Worm (Caenorhabditis elegans) whole organism, young adult: ENCODE measurements around the gene chtl-1.
A peak's percentile ranks its signal among the peaks of the same experiment; 100 is the strongest.

Source experiments
- B0035.1 ChIP-seq: sonication (generic microtip); optimal IDR thresholded peaks from 2 replicates; lab custom pipeline; 2016; ENCODE audit warnings: missing genetic modification characterization, mild to moderate bottlenecking, missing compliant biosample characterization, missing genotype, missing genetic modification reagents
- B0261.1 ChIP-seq: sonication (generic microtip); optimal IDR thresholded peaks from 2 replicates; lab custom pipeline; 2016; ENCODE audit warnings: mild to moderate bottlenecking, missing genetic modification characterization, moderate library complexity, missing compliant biosample characterization
- B0336.3 ChIP-seq: fragments of 200-800 bp; sonication (Bioruptor generic); IDR thresholded peaks from 2 replicates; pipeline ENCODE4 v1.3.6; 2022; ENCODE audit warnings: missing genetic modification characterization, missing compliant biosample characterization
- C17E4.6 ChIP-seq: fragments of 200-800 bp; sonication (Bioruptor generic); IDR thresholded peaks from 2 replicates; pipeline ENCODE4 v1.3.6; 2022; ENCODE audit warnings: missing genetic modification reagents, missing genetic modification characterization, missing compliant biosample characterization
- F10E7.11 ChIP-seq: sonication (generic microtip); optimal IDR thresholded peaks from 2 replicates; lab custom pipeline; 2017; ENCODE audit warnings: mild to moderate bottlenecking, missing genetic modification characterization, moderate library complexity, missing compliant biosample characterization
- F23B12.7 ChIP-seq: sonication (generic microtip); optimal IDR thresholded peaks from 2 replicates; lab custom pipeline; 2017; ENCODE audit warnings: missing genetic modification characterization, mild to moderate bottlenecking, missing compliant biosample characterization, antibody characterized with exemption, moderate library complexity; ENCODE audit not compliant: insufficient read depth
- F52B5.7 ChIP-seq: sonication (generic microtip); optimal IDR thresholded peaks from 2 replicates; lab custom pipeline; 2016; ENCODE audit warnings: mild to moderate bottlenecking, missing genetic modification characterization, missing compliant biosample characterization
- F55B11.4 ChIP-seq: sonication (generic microtip); optimal IDR thresholded peaks from 2 replicates; lab custom pipeline; 2016; ENCODE audit warnings: missing compliant biosample characterization, missing genetic modification characterization, borderline replicate concordance; ENCODE audit not compliant: insufficient read depth
- T07F8.4 ChIP-seq: sonication (generic microtip); optimal IDR thresholded peaks from 2 replicates; lab custom pipeline; 2016; ENCODE audit warnings: mild to moderate bottlenecking, missing genetic modification characterization, moderate library complexity, missing compliant biosample characterization
- T26A5.8 ChIP-seq: sonication (generic microtip); optimal IDR thresholded peaks from 2 replicates; lab custom pipeline; 2016; ENCODE audit warnings: missing genetic modification characterization, missing compliant biosample characterization
- Y56A3A.18 ChIP-seq: fragments of 200-800 bp; sonication (Bioruptor generic); IDR thresholded peaks from 2 replicates; pipeline ENCODE4 v1.3.6; 2022; ENCODE audit warnings: missing genetic modification reagents, missing genetic modification characterization, missing compliant biosample characterization
- Y95B8A.8 ChIP-seq: fragments of 200-800 bp; sonication (Bioruptor generic); IDR thresholded peaks from 2 replicates; pipeline ENCODE4 v1.3.6; 2022; ENCODE audit warnings: missing genetic modification reagents, missing genetic modification characterization, missing compliant biosample characterization
- atf-7 ChIP-seq: sonication (generic microtip); optimal IDR thresholded peaks from 2 replicates; lab custom pipeline; 2017; ENCODE audit warnings: mild to moderate bottlenecking, missing genetic modification characterization, missing compliant biosample characterization
- attf-3 ChIP-seq: fragments of 200-800 bp; sonication (Bioruptor generic); conservative IDR thresholded peaks from 2 replicates; pipeline ENCODE4 v1.3.6; 2022; ENCODE audit warnings: missing genetic modification reagents, missing genetic modification characterization, missing compliant biosample characterization
- attf-5 ChIP-seq: fragments of 200-800 bp; sonication (Bioruptor generic); optimal IDR thresholded peaks from 2 replicates; lab custom pipeline; 2018; ENCODE audit warnings: mild to moderate bottlenecking, missing genetic modification characterization, missing compliant biosample characterization
- bed-1 ChIP-seq: fragments of 200-800 bp; sonication (Bioruptor generic); IDR thresholded peaks from 2 replicates; pipeline ENCODE4 v1.3.6; 2022; ENCODE audit warnings: missing genetic modification reagents, missing genetic modification characterization, missing compliant biosample characterization
- ccch-3 ChIP-seq: fragments of 200-800 bp; sonication (Bioruptor generic); optimal IDR thresholded peaks from 2 replicates; lab custom pipeline; 2018; ENCODE audit warnings: mild to moderate bottlenecking, missing genetic modification characterization, missing compliant biosample characterization
- ceh-100 ChIP-seq: fragments of 200-800 bp; sonication (Bioruptor generic); IDR thresholded peaks from 2 replicates; pipeline ENCODE4 v1.3.6; 2022; ENCODE audit warnings: missing genetic modification reagents, missing genetic modification characterization, missing compliant biosample characterization
- ceh-58 ChIP-seq: fragments of 200-800 bp; sonication (Bioruptor generic); IDR thresholded peaks from 2 replicates; pipeline ENCODE4 v1.3.6; 2022; ENCODE audit warnings: missing genetic modification characterization, missing compliant biosample characterization
- chd-7 ChIP-seq: sonication (generic microtip); optimal IDR thresholded peaks from 2 replicates; lab custom pipeline; 2016; ENCODE audit warnings: mild to moderate bottlenecking, missing genetic modification characterization, moderate library complexity, missing compliant biosample characterization
- efl-1 ChIP-seq: fragments of 150-350 bp; optimal IDR thresholded peaks from 2 replicates; lab custom pipeline; 2014; ENCODE audit warnings: missing biosample characterization, missing genetic modification reagents, missing genetic modification characterization
- ekl-4 ChIP-seq: fragments of 200-800 bp; sonication (Bioruptor generic); IDR thresholded peaks from 2 replicates; pipeline ENCODE4 v1.3.6; 2022; ENCODE audit warnings: missing genetic modification reagents, missing genetic modification characterization, missing compliant biosample characterization
- ets-4 ChIP-seq: fragments of 200-800 bp; sonication (Bioruptor generic); optimal IDR thresholded peaks from 2 replicates; lab custom pipeline; 2018; ENCODE audit warnings: mild to moderate bottlenecking, missing genetic modification characterization, missing compliant biosample characterization
- gei-17 ChIP-seq: fragments of 200-800 bp; sonication (Bioruptor generic); optimal IDR thresholded peaks from 2 replicates; lab custom pipeline; 2018; ENCODE audit warnings: mild to moderate bottlenecking, missing genetic modification characterization, missing compliant biosample characterization
- hlh-12 ChIP-seq: sonication (generic microtip); optimal IDR thresholded peaks from 2 replicates; lab custom pipeline; 2016; ENCODE audit warnings: missing genetic modification characterization, missing compliant biosample characterization
- hrde-1 ChIP-seq: sonication (generic microtip); optimal IDR thresholded peaks from 2 replicates; lab custom pipeline; 2016; ENCODE audit warnings: missing genetic modification characterization, mild to moderate bottlenecking, missing compliant biosample characterization, moderate library complexity, missing genotype, missing genetic modification reagents, borderline replicate concordance
- let-526 ChIP-seq: fragments of 200-800 bp; sonication (Bioruptor generic); IDR thresholded peaks from 2 replicates; pipeline ENCODE4 v1.3.6; 2022; ENCODE audit warnings: missing genetic modification reagents, missing genetic modification characterization, missing compliant biosample characterization
- lin-26 ChIP-seq: fragments of 200-800 bp; sonication (Bioruptor generic); IDR thresholded peaks from 2 replicates; pipeline ENCODE4 v1.3.6; 2022; ENCODE audit warnings: missing genetic modification reagents, missing genetic modification characterization, missing compliant biosample characterization
- lin-54 ChIP-seq: fragments of 200-800 bp; sonication (Bioruptor generic); optimal IDR thresholded peaks from 2 replicates; lab custom pipeline; 2018; ENCODE audit warnings: mild to moderate bottlenecking, missing genetic modification characterization, missing compliant biosample characterization
- lsl-1 ChIP-seq: fragments of 200-800 bp; sonication (Bioruptor generic); optimal IDR thresholded peaks from 2 replicates; lab custom pipeline; 2018; ENCODE audit warnings: mild to moderate bottlenecking, missing genetic modification characterization, moderate library complexity, missing compliant biosample characterization
- madf-3 ChIP-seq: fragments of 200-800 bp; sonication (Bioruptor generic); IDR thresholded peaks from 2 replicates; pipeline ENCODE4 v1.3.6; 2022; ENCODE audit warnings: missing genetic modification reagents, missing genetic modification characterization, missing compliant biosample characterization
- mel-28 ChIP-seq: sonication (generic microtip); optimal IDR thresholded peaks from 2 replicates; lab custom pipeline; 2016; ENCODE audit warnings: borderline replicate concordance, mild to moderate bottlenecking, missing genetic modification characterization, missing compliant biosample characterization
- nfyb-1 ChIP-seq: fragments of 200-800 bp; sonication (Bioruptor generic); IDR thresholded peaks from 2 replicates; pipeline ENCODE4 v1.3.6; 2022; ENCODE audit warnings: missing genetic modification reagents, missing genetic modification characterization, missing compliant biosample characterization
- nhr-179 ChIP-seq: sonication (generic microtip); optimal IDR thresholded peaks from 2 replicates; lab custom pipeline; 2016; ENCODE audit warnings: mild to moderate bottlenecking, missing genetic modification characterization, missing compliant biosample characterization
- nhr-90 ChIP-seq: sonication (generic microtip); optimal IDR thresholded peaks from 2 replicates; lab custom pipeline; 2016; ENCODE audit warnings: missing genotype, mild to moderate bottlenecking, missing genetic modification characterization, missing compliant biosample characterization
- rpc-1 ChIP-seq, 2 experiments: fragments of 150-350 bp in 1 of 2; sonication (generic microtip) in 1 of 2; optimal IDR thresholded peaks; 2 replicates each; lab custom pipeline; 2014 to 2018; ENCODE audit warnings: missing biosample characterization in 1 of 2, missing genetic modification characterization in 1 of 2, missing genetic modification reagents in 1 of 2, missing genotype in 1 of 2
- sea-2 ChIP-seq: fragments of 200-800 bp; sonication (Bioruptor generic); IDR thresholded peaks from 2 replicates; pipeline ENCODE4 v1.3.6; 2022; ENCODE audit warnings: missing genetic modification characterization, missing compliant biosample characterization
- ztf-25 ChIP-seq: fragments of 200-800 bp; sonication (Bioruptor generic); IDR thresholded peaks from 2 replicates; pipeline ENCODE4 v1.3.6; 2022; ENCODE audit warnings: missing genetic modification reagents, missing genetic modification characterization, missing compliant biosample characterization
- ztf-28 ChIP-seq: fragments of 200-800 bp; sonication (Bioruptor generic); IDR thresholded peaks from 2 replicates; pipeline ENCODE4 v1.3.6; 2022; ENCODE audit warnings: missing genetic modification reagents, missing genetic modification characterization, missing compliant biosample characterization
- ztf-3 ChIP-seq: fragments of 200-800 bp; sonication (Bioruptor generic); optimal IDR thresholded peaks from 2 replicates; lab custom pipeline; 2018; ENCODE audit warnings: mild to moderate bottlenecking, missing genetic modification characterization, missing compliant biosample characterization
- ztf-6 ChIP-seq: fragments of 200-800 bp; sonication (Bioruptor generic); IDR thresholded peaks from 2 replicates; pipeline ENCODE4 v1.3.6; 2022; ENCODE audit warnings: missing genetic modification reagents, missing genetic modification characterization, missing compliant biosample characterization

Gene chtl-1

ce11 chrX:5354022-5354876, 9.9 kb downstream of the chtl-1 start, which contains the start of gene pfn-2 (continued):
- TF ChIP-seq bed-1 (GFP tag; lab: Robert Waterston, UW), result no peak
- TF ChIP-seq F55B11.4, result no peak
- no peak for TF ChIP-seq efl-1
- peak; percentile 8 for TF ChIP-seq attf-5 (GFP tag; lab: Kevin White, UChicago)
- no peak for TF ChIP-seq sea-2 (GFP tag; lab: Robert Waterston, UW)
- TF ChIP-seq ekl-4 (GFP tag; lab: Robert Waterston, UW), result 0 out of 2 replicates have a peak, but pooled peaks have one; percentile 35
- TF ChIP-seq B0035.1, result no peak
- peak; percentile 28 for TF ChIP-seq ets-4 (GFP tag; lab: Kevin White, UChicago)
- no peak for TF ChIP-seq Y95B8A.8
- peak; percentile 40 for TF ChIP-seq chd-7
- TF ChIP-seq ceh-100, result no peak
- peak; percentile 16 for TF ChIP-seq F52B5.7
- TF ChIP-seq Y56A3A.18 (GFP tag; lab: Robert Waterston, UW), result no peak
- no peak for TF ChIP-seq lin-26 (GFP tag; lab: Robert Waterston, UW)

- no peak for TF ChIP-seq ekl-4 (GFP tag; lab: Robert Waterston, UW)
- TF ChIP-seq F23B12.7, result no peak
- no peak for TF ChIP-seq lsl-1
- no peak for TF ChIP-seq F10E7.11
- no peak for TF ChIP-seq let-526 (GFP tag; lab: Robert Waterston, UW)
- no peak for TF ChIP-seq ztf-25 (GFP tag; lab: Robert Waterston, UW)
- TF ChIP-seq T26A5.8, result no peak
- no peak for TF ChIP-seq lin-54 (GFP tag; lab: Kevin White, UChicago)
- TF ChIP-seq T07F8.4 (tag; lab: Kevin White, UChicago), result no peak
- no peak for TF ChIP-seq efl-1
- no peak for TF ChIP-seq ztf-28 (GFP tag; lab: Robert Waterston, UW)
- TF ChIP-seq C17E4.6, result no peak
- no peak for TF ChIP-seq hlh-12 (tag; lab: Kevin White, UChicago)
Measured at ce11 chrX:5348529-5349148, 15.5 kb downstream of the chtl-1 start, which contains the start of gene syx-3. syx-3 (plus strand) TSS chrX:5349098.

- TF ChIP-seq atf-7 (no peak), nhr-90 (tag; lab: Kevin White, UChicago) (no peak), ztf-6 (GFP tag; lab: Robert Waterston, UW) (no peak), gei-17 (no peak), let-526 (GFP tag; lab: Robert Waterston, UW) (no peak), C17E4.6 (no peak), ztf-3 (no peak), F23B12.7 (no peak), attf-3 (no peak), madf-3 (GFP tag; lab: Robert Waterston, UW) (no peak), rpc-1 (optimal IDR thresholded peaks at IDR 0.05; lab: Kevin White, UChicago) (no peak), rpc-1 (tag; optimal IDR thresholded peaks at IDR 0.05; lab: Kevin White, UChicago) (no peak), B0261.1 (tag; lab: Kevin White, UChicago) (no peak), ztf-28 (GFP tag; lab: Robert Waterston, UW) (no peak), ccch-3 (no peak), B0336.3 (no peak), mel-28 (tag; lab: Kevin White, UChicago) (no peak), ceh-58 (GFP tag; lab: Robert Waterston, UW) (no peak), nfyb-1 (GFP tag; lab: Robert Waterston, UW) (no peak), hrde-1 (no peak), nhr-179 (tag; lab: Kevin White, UChicago) (no peak)
Measured at ce11 chrX:5347856-5348255, 16.3 kb downstream of the chtl-1 start.
